Fruit fly (Drosophila melanogaster): ENCODE data around the gene Madm.

dm6 chr3R:5754594-5754993 lies 12.3 kb downstream of the Madm start, which contains the start of gene Dcps:
- TF ChIP-seq CG8301 (tag; optimal IDR thresholded peaks at IDR 0.05) = no peak
- TF ChIP-seq Pif1A (GFP tag; optimal IDR thresholded peaks at IDR 0.05) = no peak

Measured in whole organism, pupa.